Worm (Caenorhabditis elegans) whole organism, L4 larva: ENCODE data around the gene nhr-21.

Source experiments
- D1046.2 ChIP-seq: fragments of 200-800 bp; sonication (Bioruptor generic); IDR thresholded peaks from 2 replicates; pipeline ENCODE4 v1.3.6; 2022; ENCODE audit warnings: missing genetic modification characterization, missing compliant biosample characterization
- F26F4.8 ChIP-seq: fragments of 200-800 bp; sonication (Bioruptor generic); conservative IDR thresholded peaks from 2 replicates; pipeline ENCODE4 v1.3.6; 2022; ENCODE audit warnings: missing genetic modification characterization, missing compliant biosample characterization
- F37D6.2 ChIP-seq: sonication (generic microtip); optimal IDR thresholded peaks from 2 replicates; lab custom pipeline; 2016; ENCODE audit warnings: mild to moderate bottlenecking, missing genetic modification characterization, missing compliant biosample characterization
- F44E2.7 ChIP-seq: fragments of 200-800 bp; sonication (Bioruptor generic); IDR thresholded peaks from 2 replicates; pipeline ENCODE4 v2.1.2; 2022; ENCODE audit warnings: missing genetic modification characterization, missing compliant biosample characterization
- T20F7.1 ChIP-seq: fragments of 200-800 bp; sonication (Bioruptor generic); optimal IDR thresholded peaks from 2 replicates; lab custom pipeline; 2018; ENCODE audit warnings: mild to moderate bottlenecking, missing genetic modification characterization, missing compliant biosample characterization
- T26A8.4 ChIP-seq: fragments of 200-800 bp; sonication (Bioruptor generic); IDR thresholded peaks from 2 replicates; pipeline ENCODE4 v1.3.6; 2022; ENCODE audit warnings: missing genetic modification characterization, missing compliant biosample characterization
- Y48G9A.11 ChIP-seq: fragments of 200-800 bp; sonication (Bioruptor generic); IDR thresholded peaks from 2 replicates; pipeline ENCODE4 v1.3.6; 2022; ENCODE audit warnings: missing genetic modification reagents, missing genetic modification characterization, missing compliant biosample characterization
- Y5F2A.4 ChIP-seq: fragments of 200-800 bp; sonication (Bioruptor generic); optimal IDR thresholded peaks from 2 replicates; lab custom pipeline; 2018; ENCODE audit warnings: mild to moderate bottlenecking, missing genetic modification characterization, missing compliant biosample characterization
- ZK546.5 ChIP-seq, 2 experiments: sonication (generic microtip); optimal IDR thresholded peaks; 2 replicates each; lab custom pipeline; 2017; ENCODE audit warnings: missing biosample characterization in 2 of 2, missing genetic modification characterization in 2 of 2
- aha-1 ChIP-seq: fragments of 150-350 bp; peaks from one replicate; lab custom pipeline; 2014; ENCODE audit warnings: missing biosample characterization, missing genetic modification characterization
- ceh-44 ChIP-seq: fragments of 200-800 bp; sonication (Bioruptor generic); IDR thresholded peaks from 2 replicates; pipeline ENCODE4 v1.3.6; 2022; ENCODE audit warnings: missing genetic modification reagents, missing genetic modification characterization, missing compliant biosample characterization
- ces-1 ChIP-seq: fragments of 150-350 bp; sonication (generic microtip); optimal IDR thresholded peaks from 4 replicates; lab custom pipeline; 2014; ENCODE audit warnings: missing biosample characterization, missing genetic modification reagents, missing genetic modification characterization
- cey-2 ChIP-seq: sonication (generic microtip); optimal IDR thresholded peaks from 3 replicates; lab custom pipeline; 2017; ENCODE audit warnings: missing genetic modification characterization, mild to moderate bottlenecking, missing compliant biosample characterization, antibody characterized with exemption, borderline replicate concordance; ENCODE audit not compliant: insufficient read depth
- daf-16 ChIP-seq, 3 experiments: sonication (generic microtip); optimal IDR thresholded peaks; 2 replicates each; lab custom pipeline; 2016 to 2017; ENCODE audit warnings: missing genetic modification characterization in 3 of 3, missing genetic modification reagents in 3 of 3, mild to moderate bottlenecking in 2 of 3, missing compliant biosample characterization in 2 of 3, missing biosample characterization in 1 of 3, moderate library complexity in 1 of 3
- dmd-6 ChIP-seq: fragments of 200-800 bp; sonication (Bioruptor generic); IDR thresholded peaks from 2 replicates; pipeline ENCODE4 v1.3.6; 2022; ENCODE audit warnings: missing genetic modification reagents, missing genetic modification characterization, missing compliant biosample characterization
- duxl-1 ChIP-seq: sonication (generic microtip); optimal IDR thresholded peaks from 2 replicates; lab custom pipeline; 2016; ENCODE audit warnings: mild to moderate bottlenecking, missing genetic modification characterization, moderate library complexity, missing compliant biosample characterization; ENCODE audit not compliant: poor library complexity
- dve-1 ChIP-seq: sonication (generic microtip); optimal IDR thresholded peaks from 2 replicates; lab custom pipeline; 2017; ENCODE audit warnings: antibody characterized with exemption, mild to moderate bottlenecking, missing genetic modification characterization, missing compliant biosample characterization; ENCODE audit not compliant: insufficient read depth
- hlh-11 ChIP-seq: fragments of 200-800 bp; sonication (Bioruptor generic); optimal IDR thresholded peaks from 2 replicates; lab custom pipeline; 2018; ENCODE audit warnings: mild to moderate bottlenecking, missing genetic modification characterization, missing compliant biosample characterization
- lin-13 ChIP-seq: fragments of 150-350 bp; optimal IDR thresholded peaks from 2 replicates; lab custom pipeline; 2014; ENCODE audit warnings: missing biosample characterization, missing genetic modification reagents, missing genetic modification characterization
- lin-15B ChIP-seq: fragments of 150-350 bp; sonication (generic microtip); optimal IDR thresholded peaks from 3 replicates; lab custom pipeline; 2014; ENCODE audit warnings: missing biosample characterization, missing genetic modification characterization
- lin-38 ChIP-seq: fragments of 200-800 bp; sonication (Bioruptor generic); IDR thresholded peaks from 2 replicates; pipeline ENCODE4 v1.3.6; 2022; ENCODE audit warnings: missing genetic modification reagents, missing genetic modification characterization, missing compliant biosample characterization
- lsy-2 ChIP-seq, 2 experiments: fragments of 150-350 bp in 1 of 2; sonication (generic microtip) in 1 of 2; optimal IDR thresholded peaks; 2 replicates each; lab custom pipeline; 2014 to 2017; ENCODE audit warnings: missing biosample characterization in 2 of 2, missing genetic modification characterization in 2 of 2
- madf-5 ChIP-seq, 2 experiments: fragments of 200-800 bp; sonication (Bioruptor generic); IDR thresholded peaks; 2 replicates each; pipeline ENCODE4 v1.3.6; 2022; ENCODE audit warnings: missing compliant biosample characterization in 2 of 2, missing genetic modification characterization in 2 of 2
- mdl-1 ChIP-seq, 2 experiments: fragments of 150-350 bp in 1 of 2; sonication (generic microtip) in 1 of 2; optimal IDR thresholded peaks; 2 replicates each; lab custom pipeline; 2014 to 2017; ENCODE audit warnings: missing biosample characterization in 2 of 2, missing genetic modification characterization in 2 of 2
- mep-1 ChIP-seq: fragments of 150-350 bp; sonication (generic microtip); optimal IDR thresholded peaks from 3 replicates; lab custom pipeline; 2014; ENCODE audit warnings: missing biosample characterization, missing genetic modification characterization
- mes-2 ChIP-seq: sonication (generic microtip); optimal IDR thresholded peaks from 2 replicates; lab custom pipeline; 2016; ENCODE audit warnings: missing genotype, mild to moderate bottlenecking, missing genetic modification characterization, missing compliant biosample characterization; ENCODE audit not compliant: poor library complexity, severe bottlenecking
- mxl-2 ChIP-seq: fragments of 200-800 bp; sonication (Bioruptor generic); conservative IDR thresholded peaks from 2 replicates; pipeline ENCODE4 v1.3.6; 2022; ENCODE audit warnings: missing genetic modification reagents, missing genetic modification characterization, missing compliant biosample characterization
- nhr-11 ChIP-seq: fragments of 150-350 bp; optimal IDR thresholded peaks from 2 replicates; lab custom pipeline; 2014; ENCODE audit warnings: missing biosample characterization, missing genetic modification characterization
- nhr-25 ChIP-seq: sonication (generic microtip); optimal IDR thresholded peaks from 2 replicates; lab custom pipeline; 2017; ENCODE audit warnings: missing genetic modification characterization, mild to moderate bottlenecking, missing compliant biosample characterization, antibody characterized with exemption, moderate library complexity, borderline replicate concordance; ENCODE audit not compliant: insufficient read depth
- nhr-28 ChIP-seq: fragments of 150-350 bp; optimal IDR thresholded peaks from 2 replicates; lab custom pipeline; 2014; ENCODE audit warnings: missing biosample characterization, missing genetic modification characterization
- nhr-41 ChIP-seq: fragments of 200-800 bp; sonication (Bioruptor generic); IDR thresholded peaks from 2 replicates; pipeline ENCODE4 v1.3.6; 2022; ENCODE audit warnings: missing genetic modification reagents, missing genetic modification characterization, missing compliant biosample characterization
- nhr-42 ChIP-seq: fragments of 200-800 bp; sonication (Bioruptor generic); IDR thresholded peaks from 2 replicates; pipeline ENCODE4 v1.3.6; 2022; ENCODE audit warnings: missing genetic modification characterization, missing compliant biosample characterization
- nhr-48 ChIP-seq: sonication (generic microtip); optimal IDR thresholded peaks from 2 replicates; lab custom pipeline; 2016; ENCODE audit warnings: mild to moderate bottlenecking, missing genetic modification characterization, missing compliant biosample characterization
- nhr-76 ChIP-seq: fragments of 150-350 bp; optimal IDR thresholded peaks from 2 replicates; lab custom pipeline; 2014; ENCODE audit warnings: missing biosample characterization, missing genetic modification characterization
- php-3 ChIP-seq: fragments of 200-800 bp; sonication (Bioruptor generic); IDR thresholded peaks from 2 replicates; pipeline ENCODE4 v1.3.6; 2022; ENCODE audit warnings: missing genetic modification reagents, missing genetic modification characterization, missing compliant biosample characterization
- rbr-2 ChIP-seq: sonication (generic microtip); optimal IDR thresholded peaks from 2 replicates; lab custom pipeline; 2016; ENCODE audit warnings: missing genotype, missing genetic modification characterization, missing compliant biosample characterization
- sdz-12 ChIP-seq: fragments of 200-800 bp; sonication (Bioruptor generic); optimal IDR thresholded peaks from 2 replicates; lab custom pipeline; 2018; ENCODE audit warnings: mild to moderate bottlenecking, missing genetic modification characterization, missing compliant biosample characterization
- set-16 ChIP-seq: fragments of 200-800 bp; sonication (Bioruptor generic); IDR thresholded peaks from 2 replicates; pipeline ENCODE4 v1.3.6; 2022; ENCODE audit warnings: missing genetic modification reagents, missing genetic modification characterization, missing compliant biosample characterization
- skn-1 ChIP-seq: fragments of 150-350 bp; optimal IDR thresholded peaks from 2 replicates; lab custom pipeline; 2014; ENCODE audit warnings: missing biosample characterization, missing genetic modification characterization
- snpc-1.2 ChIP-seq: fragments of 200-800 bp; sonication (Bioruptor generic); IDR thresholded peaks from 2 replicates; pipeline ENCODE4 v1.3.6; 2022; ENCODE audit warnings: missing genetic modification reagents, missing genetic modification characterization, missing compliant biosample characterization
- snpc-4 ChIP-seq: fragments of 150-350 bp; optimal IDR thresholded peaks from 2 replicates; lab custom pipeline; 2014; ENCODE audit warnings: missing biosample characterization, missing genetic modification characterization
- spr-1 ChIP-seq: sonication (generic microtip); optimal IDR thresholded peaks from 2 replicates; lab custom pipeline; 2016; ENCODE audit warnings: mild to moderate bottlenecking, missing genetic modification characterization, missing compliant biosample characterization
- spr-3 ChIP-seq: fragments of 200-800 bp; sonication (Bioruptor generic); optimal IDR thresholded peaks from 2 replicates; lab custom pipeline; 2018; ENCODE audit warnings: mild to moderate bottlenecking, missing genetic modification characterization, missing compliant biosample characterization
- unc-130 ChIP-seq: sonication (generic microtip); optimal IDR thresholded peaks from 2 replicates; lab custom pipeline; 2016; ENCODE audit warnings: missing genetic modification reagents, missing genetic modification characterization, missing compliant biosample characterization
- unc-62 ChIP-seq, 3 experiments: fragments of 150-350 bp in 1 of 3; sonication (generic microtip); optimal IDR thresholded peaks in 2 of 3; peaks in 1 of 3; 1 replicate in 1 of 3; 2 replicates in 2 of 3; lab custom pipeline; 2014 to 2017; ENCODE audit warnings: missing biosample characterization in 3 of 3, missing genetic modification characterization in 3 of 3, missing genetic modification reagents in 3 of 3, missing genotype in 1 of 3
- ztf-11 ChIP-seq: fragments of 150-350 bp; optimal IDR thresholded peaks from 2 replicates; lab custom pipeline; 2014; ENCODE audit warnings: missing biosample characterization, missing genetic modification characterization

The nhr-21 gene

ce11 chrII:7348063-7348462 is 9.0 kb downstream of the nhr-21 start:
- TF ChIP-seq lin-38 (GFP tag; lab: Robert Waterston, UW): no peak
- TF ChIP-seq lin-15B (tag; lab: Kevin White, UChicago): no peak
- no peak for TF ChIP-seq D1046.2
- peak; percentile 38 for TF ChIP-seq duxl-1 (tag; lab: Kevin White, UChicago)
- 0 out of 2 replicates have a peak, but pooled peaks have one; percentile 26 for TF ChIP-seq T26A8.4
- TF ChIP-seq F37D6.2: no peak
- no peak for TF ChIP-seq set-16 (GFP tag; lab: Robert Waterston, UW)
- TF ChIP-seq mes-2: no peak
- TF ChIP-seq ceh-44 (GFP tag; lab: Robert Waterston, UW): no peak
- no peak for TF ChIP-seq F26F4.8
- no peak for TF ChIP-seq dmd-6 (GFP tag; lab: Robert Waterston, UW)
- TF ChIP-seq ZK546.5 (tag; optimal IDR thresholded peaks at IDR 0.05; lab: Kevin White, UChicago): no peak
- TF ChIP-seq spr-3 (GFP tag; lab: Kevin White, UChicago): no peak
- no peak for TF ChIP-seq lin-13 (GFP tag; lab: Kevin White, UChicago)
- no peak for TF ChIP-seq nhr-41 (GFP tag; lab: Robert Waterston, UW)
- TF ChIP-seq nhr-42 (GFP tag; lab: Robert Waterston, UW): no peak
- TF ChIP-seq unc-62 (GFP tag; optimal IDR thresholded peaks at IDR 0.05 in 1 of 2; lab: Kevin White, UChicago): peak in 1 of 2 experiments; percentile 25
- no peak for TF ChIP-seq unc-62 (tag; optimal IDR thresholded peaks at IDR 0.05; lab: Kevin White, UChicago)
- TF ChIP-seq ztf-11 (tag; lab: Kevin White, UChicago): no peak
- TF ChIP-seq nhr-25 (tag; lab: Kevin White, UChicago): no peak
- TF ChIP-seq cey-2 (tag; lab: Kevin White, UChicago): no peak
- TF ChIP-seq snpc-4: no peak
- peak; percentile 71 for TF ChIP-seq aha-1 (tag; lab: Kevin White, UChicago)

DNA sequence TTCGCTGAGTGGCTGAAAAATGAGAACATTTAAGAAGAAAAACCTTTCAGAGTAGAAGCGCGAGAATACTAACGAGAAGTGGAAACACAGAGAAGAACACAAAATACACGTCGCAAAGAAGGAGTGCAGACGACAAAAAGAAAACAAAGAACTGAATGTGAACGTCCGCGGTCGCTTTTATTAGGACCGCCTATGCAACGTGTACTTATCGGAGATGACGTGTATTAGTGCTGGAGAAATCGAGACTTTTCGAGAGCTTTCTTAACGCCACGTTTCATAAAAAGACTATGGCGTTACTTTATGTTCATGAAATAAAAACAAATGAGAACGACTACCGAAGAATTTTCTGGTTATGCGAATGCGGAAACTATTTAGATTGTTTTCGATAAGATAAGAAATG is 13.5 kb downstream of the nhr-21 start, which contains the start of gene hsp-4:
TSS of gene hsp-4 (minus strand) at position 139 of the 400 bp plus-strand sequence.
- TF ChIP-seq mdl-1 (tag; optimal IDR thresholded peaks at IDR 0.05; lab: Kevin White, UChicago): peak in 1 of 2 experiments; percentile 27
- peak; percentile 41 for TF ChIP-seq hlh-11 (tag; lab: Kevin White, UChicago)
- TF ChIP-seq nhr-28 (tag; lab: Kevin White, UChicago): peak; percentile 23
- peak; percentile 31 for TF ChIP-seq nhr-48 (tag; lab: Kevin White, UChicago)
- TF ChIP-seq dve-1 (tag; lab: Kevin White, UChicago): peak; percentile 7
- TF ChIP-seq aha-1 (tag; lab: Kevin White, UChicago): peak; percentile 60
- no peak for TF ChIP-seq sdz-12 (GFP tag; lab: Kevin White, UChicago)
- peak; percentile 25 for TF ChIP-seq mep-1 (tag; lab: Kevin White, UChicago)
- no peak for TF ChIP-seq nhr-76 (tag; lab: Kevin White, UChicago)
- TF ChIP-seq lsy-2 (tag; optimal IDR thresholded peaks at IDR 0.05; lab: Kevin White, UChicago): peak in 1 of 2 experiments; percentile 45
- no peak for TF ChIP-seq lin-15B (tag; lab: Kevin White, UChicago)
- no peak for TF ChIP-seq daf-16 (GFP tag; optimal IDR thresholded peaks at IDR 0.05; lab: Kevin White, UChicago)
- TF ChIP-seq daf-16 (tag; optimal IDR thresholded peaks at IDR 0.05; lab: Kevin White, UChicago): peak; percentile 20

DNA sequence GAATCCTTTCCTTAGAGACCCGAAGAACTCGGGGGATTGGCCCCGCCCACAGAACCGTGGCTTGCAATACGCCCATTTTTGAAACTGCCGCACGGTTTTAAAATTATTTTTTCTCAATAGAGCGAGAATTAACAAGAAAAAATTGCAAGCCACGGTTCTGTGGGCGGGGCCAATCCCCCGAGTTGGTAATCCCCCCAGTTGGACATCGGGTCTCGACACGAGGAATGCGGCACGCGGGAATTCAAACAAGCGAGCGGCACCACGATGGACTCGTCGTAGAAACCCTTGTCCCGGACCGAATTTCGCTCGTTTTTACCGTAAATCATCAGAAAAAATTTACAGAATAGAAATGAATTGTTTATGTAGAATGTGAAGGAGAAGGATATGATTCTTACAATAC is 14.0 kb downstream of the nhr-21 start:
- TF ChIP-seq mes-2 (peak; percentile 15), lsy-2 (tag; optimal IDR thresholded peaks at IDR 0.05; lab: Kevin White, UChicago) (no peak), php-3 (GFP tag; lab: Robert Waterston, UW) (0 out of 2 replicates have a peak, but pooled peaks have one; percentile 50), Y5F2A.4 (no peak), rbr-2 (no peak), unc-130 (GFP tag; lab: Kevin White, UChicago) (peak; percentile 55), ces-1 (GFP tag; lab: Kevin White, UChicago) (no peak), spr-1 (tag; lab: Kevin White, UChicago) (no peak), F44E2.7 (GFP tag; lab: Robert Waterston, UW) (no peak), nhr-41 (GFP tag; lab: Robert Waterston, UW) (no peak), mxl-2 (GFP tag; lab: Robert Waterston, UW) (no peak), madf-5 (GFP tag; IDR thresholded peaks at IDR 0.05; lab: Robert Waterston, UW) (no peak), snpc-4 (no peak), nhr-25 (tag; lab: Kevin White, UChicago) (no peak), skn-1 (tag; lab: Kevin White, UChicago) (no peak), Y48G9A.11 (GFP tag; lab: Robert Waterston, UW) (peak; percentile 91), snpc-1.2 (GFP tag; lab: Robert Waterston, UW) (peak; percentile 48; the same call in 1 of the 2 replicates), T20F7.1 (GFP tag; lab: Kevin White, UChicago) (no peak), lin-38 (GFP tag; lab: Robert Waterston, UW) (peak; percentile 69), nhr-11 (tag; lab: Kevin White, UChicago) (no peak)
